Fruit fly (Drosophila melanogaster) whole organism, embryonic: ENCODE data around the gene CG2129.

Experiments
- Abd-B ChIP-seq: fragments of 200-800 bp; sonication (Bioruptor generic); optimal IDR thresholded peaks from 2 replicates; lab custom pipeline; 2018; ENCODE audit warnings: missing biosample characterization, mild to moderate bottlenecking, missing genetic modification characterization, moderate library complexity
- Awh ChIP-seq: fragments of 200-800 bp; sonication (Bioruptor generic); IDR thresholded peaks from 2 replicates; pipeline ENCODE4, ENCODE4 v1.3.6; 2022; ENCODE audit warnings: missing biosample characterization, missing genetic modification characterization
- B-H2 ChIP-seq: fragments of 200-800 bp; sonication (Bioruptor generic); optimal IDR thresholded peaks from 2 replicates; lab custom pipeline; 2018; ENCODE audit warnings: missing biosample characterization, mild to moderate bottlenecking, missing genetic modification characterization
- Bdp1 ChIP-seq: fragments of 200-800 bp; sonication (Bioruptor generic); optimal IDR thresholded peaks from 3 replicates; lab custom pipeline; 2016; ENCODE audit warnings: missing biosample characterization, missing genetic modification characterization
- CG10321 ChIP-seq: fragments of 200-800 bp; sonication (Bioruptor generic); IDR thresholded peaks from 2 replicates; pipeline ENCODE4 v1.3.6; 2022; ENCODE audit warnings: missing biosample characterization, missing genetic modification characterization
- CG10431 ChIP-seq: fragments of 200-800 bp; sonication (Bioruptor generic); optimal IDR thresholded peaks from 3 replicates; lab custom pipeline; 2018; ENCODE audit warnings: missing biosample characterization, mild to moderate bottlenecking, missing genetic modification characterization
- CG11723 ChIP-seq: fragments of 200-800 bp; sonication (Bioruptor generic); optimal IDR thresholded peaks from 2 replicates; lab custom pipeline; 2017; ENCODE audit warnings: missing biosample characterization, mild to moderate bottlenecking, missing genetic modification characterization
- CG12219 ChIP-seq: fragments of 200-800 bp; sonication (Bioruptor generic); optimal IDR thresholded peaks from 3 replicates; lab custom pipeline; 2018; ENCODE audit warnings: missing biosample characterization, mild to moderate bottlenecking, missing genetic modification characterization
- CG12769 ChIP-seq: fragments of 200-800 bp; sonication (Bioruptor generic); optimal IDR thresholded peaks from 2 replicates; lab custom pipeline; 2019; ENCODE audit warnings: missing biosample characterization, mild to moderate bottlenecking, missing genetic modification characterization, moderate library complexity
- CG13624 ChIP-seq: fragments of 200-800 bp; sonication (Bioruptor generic); optimal IDR thresholded peaks from 2 replicates; lab custom pipeline; 2016; ENCODE audit warnings: missing biosample characterization, missing genetic modification characterization
- CG14014 ChIP-seq: fragments of 200-800 bp; sonication (Bioruptor generic); IDR thresholded peaks from 2 replicates; pipeline ENCODE4 v1.3.6; 2022; ENCODE audit warnings: missing biosample characterization, missing genetic modification characterization
- CG14710 ChIP-seq: fragments of 200-800 bp; sonication (Bioruptor generic); optimal IDR thresholded peaks from 3 replicates; lab custom pipeline; 2019; ENCODE audit warnings: missing biosample characterization, mild to moderate bottlenecking, missing genetic modification characterization, moderate library complexity
- CG16813 ChIP-seq: fragments of 200-800 bp; sonication (Bioruptor generic); IDR thresholded peaks from 3 replicates; pipeline ENCODE4 v1.3.6; 2022; ENCODE audit warnings: missing biosample characterization, missing genetic modification characterization; ENCODE audit not compliant: partially characterized antibody
- CG17612 ChIP-seq: fragments of 200-800 bp; sonication (Bioruptor generic); IDR thresholded peaks from 2 replicates; pipeline ENCODE4 v1.3.6; 2022; ENCODE audit warnings: missing biosample characterization, missing genetic modification characterization
- CG2120 ChIP-seq: fragments of 200-800 bp; sonication (Bioruptor generic); optimal IDR thresholded peaks from 3 replicates; lab custom pipeline; 2016; ENCODE audit warnings: missing biosample characterization, missing genetic modification characterization
- CG2199 ChIP-seq: fragments of 200-800 bp; sonication (Bioruptor generic); IDR thresholded peaks from 3 replicates; pipeline ENCODE4 v1.3.6; 2022; ENCODE audit warnings: missing biosample characterization, missing genetic modification characterization
- CG2712 ChIP-seq: fragments of 200-800 bp; optimal IDR thresholded peaks from 3 replicates; lab custom pipeline; 2019; ENCODE audit warnings: missing biosample characterization, mild to moderate bottlenecking, missing genetic modification characterization, moderate library complexity
- CG6765 ChIP-seq: fragments of 200-800 bp; sonication (Bioruptor generic); optimal IDR thresholded peaks from 3 replicates; lab custom pipeline; 2017; ENCODE audit warnings: missing biosample characterization, mild to moderate bottlenecking, missing genetic modification characterization
- CG6854 ChIP-seq: fragments of 200-800 bp; sonication (Bioruptor generic); optimal IDR thresholded peaks from 3 replicates; lab custom pipeline; 2017; ENCODE audit warnings: missing biosample characterization, mild to moderate bottlenecking, missing genetic modification characterization
- CG7556 ChIP-seq: fragments of 200-800 bp; sonication (Bioruptor generic); optimal IDR thresholded peaks from 2 replicates; lab custom pipeline; 2017; ENCODE audit warnings: missing biosample characterization, mild to moderate bottlenecking, missing genetic modification characterization
- CG8281 ChIP-seq: fragments of 200-800 bp; sonication (Bioruptor generic); optimal IDR thresholded peaks from 2 replicates; lab custom pipeline; 2018; ENCODE audit warnings: missing biosample characterization, mild to moderate bottlenecking, missing genetic modification characterization, moderate library complexity
- CG9609 ChIP-seq: fragments of 200-800 bp; sonication (Bioruptor generic); optimal IDR thresholded peaks from 3 replicates; lab custom pipeline; 2016; ENCODE audit warnings: missing biosample characterization, missing genetic modification characterization
- D ChIP-seq, 2 experiments: fragments of 200-800 bp in 1 of 2; fragments of >200 bp in 1 of 2; sonication (Bioruptor generic) in 1 of 2; optimal IDR thresholded peaks; 2 replicates in 1 of 2; 3 replicates in 1 of 2; lab custom pipeline; 2017; ENCODE audit warnings: mild to moderate bottlenecking in 1 of 2, missing biosample characterization in 1 of 2, missing genetic modification characterization in 1 of 2, missing genetic modification reagents in 1 of 2
- D19B ChIP-seq: fragments of 200-800 bp; sonication (Bioruptor generic); optimal IDR thresholded peaks from 2 replicates; lab custom pipeline; 2017; ENCODE audit warnings: missing biosample characterization, mild to moderate bottlenecking, missing genetic modification characterization
- Dbx ChIP-seq: fragments of 200-800 bp; sonication (Bioruptor generic); IDR thresholded peaks from 3 replicates; pipeline ENCODE4 v1.3.6; 2022; ENCODE audit warnings: missing biosample characterization, missing genetic modification characterization
- Doc3 ChIP-seq: fragments of 200-800 bp; sonication (Bioruptor generic); IDR thresholded peaks from 3 replicates; pipeline ENCODE4 v1.3.6; 2022; ENCODE audit warnings: missing biosample characterization, missing genetic modification characterization; ENCODE audit not compliant: partially characterized antibody
- Dp ChIP-seq: fragments of 200-800 bp; sonication (Bioruptor generic); optimal IDR thresholded peaks from 2 replicates; lab custom pipeline; 2018; ENCODE audit warnings: missing biosample characterization, mild to moderate bottlenecking, missing genetic modification characterization, moderate library complexity
- Rx ChIP-seq: fragments of 200-800 bp; sonication (Bioruptor generic); IDR thresholded peaks from 2 replicates; pipeline ENCODE4 v1.3.6; 2022; ENCODE audit warnings: missing biosample characterization, missing genetic modification characterization
- Side ChIP-seq: fragments of 200-800 bp; sonication (Bioruptor generic); optimal IDR thresholded peaks from 2 replicates; lab custom pipeline; 2016; ENCODE audit warnings: missing biosample characterization, missing genetic modification characterization
- Stat92E ChIP-seq, 3 experiments: fragments of >200 bp in 2 of 3; fragments of 200-800 bp in 1 of 3; sonication (Bioruptor generic) in 1 of 3; optimal IDR thresholded peaks; 2 replicates each; lab custom pipeline; 2017 to 2019; ENCODE audit warnings: missing biosample characterization in 3 of 3, missing genetic modification characterization in 3 of 3, mild to moderate bottlenecking in 1 of 3, moderate library complexity in 1 of 3
- TFAM ChIP-seq: fragments of 200-800 bp; sonication (Bioruptor generic); optimal IDR thresholded peaks from 2 replicates; lab custom pipeline; 2017; ENCODE audit warnings: missing biosample characterization, missing genetic modification characterization, inconsistent platforms
- Tbp ChIP-seq: fragments of >200 bp; optimal IDR thresholded peaks from 2 replicates; lab custom pipeline; 2018; ENCODE audit warnings: missing biosample characterization, missing genetic modification characterization
- al ChIP-seq: fragments of 200-800 bp; sonication (Bioruptor generic); IDR thresholded peaks from 2 replicates; pipeline ENCODE4 v1.3.6; 2022; ENCODE audit warnings: missing biosample characterization, missing genetic modification characterization
- ato ChIP-seq: fragments of 200-800 bp; sonication (Bioruptor generic); IDR thresholded peaks from 2 replicates; pipeline ENCODE4 v1.3.6; 2022; ENCODE audit warnings: missing biosample characterization, missing genetic modification characterization; ENCODE audit not compliant: partially characterized antibody
- bcd ChIP-seq: fragments of 200-800 bp; sonication (Bioruptor generic); optimal IDR thresholded peaks from 2 replicates; lab custom pipeline; 2017; ENCODE audit warnings: missing biosample characterization, mild to moderate bottlenecking, missing genetic modification characterization
- disco-r ChIP-seq: fragments of 200-800 bp; sonication (Bioruptor generic); optimal IDR thresholded peaks from 2 replicates; lab custom pipeline; 2016; ENCODE audit warnings: missing biosample characterization, missing genetic modification characterization
- dm ChIP-seq: fragments of 200-800 bp; sonication (Bioruptor generic); optimal IDR thresholded peaks from 3 replicates; lab custom pipeline; 2016; ENCODE audit warnings: missing biosample characterization, missing genetic modification characterization
- fd102C ChIP-seq: fragments of 200-800 bp; sonication (Bioruptor generic); optimal IDR thresholded peaks from 2 replicates; lab custom pipeline; 2018; ENCODE audit warnings: missing biosample characterization, mild to moderate bottlenecking, missing genetic modification characterization, moderate library complexity
- fd96Cb ChIP-seq: fragments of 200-800 bp; sonication (Bioruptor generic); optimal IDR thresholded peaks from 2 replicates; lab custom pipeline; 2018; ENCODE audit warnings: missing biosample characterization, mild to moderate bottlenecking, missing genetic modification characterization, moderate library complexity
- kah ChIP-seq: fragments of 200-800 bp; sonication (Bioruptor generic); optimal IDR thresholded peaks from 2 replicates; lab custom pipeline; 2018; ENCODE audit warnings: missing biosample characterization, mild to moderate bottlenecking, missing genetic modification characterization
- knrl ChIP-seq: fragments of 200-800 bp; sonication (Bioruptor generic); IDR thresholded peaks from 3 replicates; pipeline ENCODE4 v1.3.6; 2022; ENCODE audit warnings: missing biosample characterization, missing genetic modification characterization; ENCODE audit not compliant: partially characterized antibody
- nerfin-1 ChIP-seq: fragments of 200-800 bp; sonication (Bioruptor generic); optimal IDR thresholded peaks from 3 replicates; lab custom pipeline; 2019; ENCODE audit warnings: missing biosample characterization, mild to moderate bottlenecking, missing genetic modification characterization, moderate library complexity
- nom ChIP-seq: fragments of 200-800 bp; sonication (Bioruptor generic); optimal IDR thresholded peaks from 2 replicates; lab custom pipeline; 2017; ENCODE audit warnings: missing biosample characterization, missing genetic modification characterization, mild to moderate bottlenecking, moderate library complexity, missing genetic modification reagents
- sens ChIP-seq: fragments of 200-800 bp; sonication (Bioruptor generic); peaks from one replicate; lab custom pipeline; 2016; ENCODE audit warnings: missing biosample characterization, missing genetic modification characterization
- sisA ChIP-seq: fragments of 200-800 bp; sonication (Bioruptor generic); IDR thresholded peaks from 2 replicates; pipeline ENCODE4 v1.3.6; 2022; ENCODE audit warnings: missing biosample characterization, missing genetic modification characterization
- slou ChIP-seq: fragments of 200-800 bp; sonication (Bioruptor generic); optimal IDR thresholded peaks from 3 replicates; lab custom pipeline; 2016; ENCODE audit warnings: missing biosample characterization, missing genetic modification characterization
- stwl ChIP-seq: fragments of 200-800 bp; sonication (Bioruptor generic); optimal IDR thresholded peaks from 3 replicates; lab custom pipeline; 2018; ENCODE audit warnings: missing biosample characterization, mild to moderate bottlenecking, missing genetic modification characterization, moderate library complexity
- tup ChIP-seq: fragments of 200-800 bp; sonication (Bioruptor generic); optimal IDR thresholded peaks from 2 replicates; lab custom pipeline; 2016; ENCODE audit warnings: missing biosample characterization, mild to moderate bottlenecking, missing genetic modification characterization, moderate library complexity
- tx ChIP-seq: fragments of 200-800 bp; sonication (Bioruptor generic); optimal IDR thresholded peaks from 2 replicates; lab custom pipeline; 2016; ENCODE audit warnings: missing biosample characterization, missing genetic modification characterization

Gene CG2129

dm6 chrX:8152718-8153117, 7.1 kb downstream of the CG2129 start, which contains the start of gene CG18262 (continued):
- TF ChIP-seq stwl (no peak), CG2120 (GFP tag; lab: Kevin White, UChicago) (peak; percentile 27), D19B (no peak), Bdp1 (no peak), kah (GFP tag; lab: Kevin White, UChicago) (no peak), dm (GFP tag; lab: Kevin White, UChicago) (no peak), CG10321 (no peak), CG7556 (GFP tag; lab: Kevin White, UChicago) (no peak), CG6854 (GFP tag; lab: Kevin White, UChicago) (no peak), tx (GFP tag; lab: Kevin White, UChicago) (no peak), B-H2 (GFP tag; lab: Kevin White, UChicago) (peak; percentile 14)

dm6 chrX:8157294-8157693, 11.7 kb downstream of the CG2129 start, which contains the start of the genes Traf6 and GIIIspla2:
TSS of gene Traf6 (minus strand) at chrX:8157386.
TSS of gene GIIIspla2 (plus strand) at chrX:8157628.
- TF ChIP-seq al (GFP tag; lab: Robert Waterston, UW), result peak; percentile 73
- no peak for TF ChIP-seq CG11723 (GFP tag; lab: Kevin White, UChicago)
- TF ChIP-seq disco-r (GFP tag; lab: Kevin White, UChicago), result peak; percentile 31
- TF ChIP-seq Awh, result no peak
- TF ChIP-seq knrl (GFP tag; lab: Robert Waterston, UW), result peak; percentile 50; the same call in 1 of the 3 replicates
- TF ChIP-seq bcd (GFP tag; lab: Kevin White, UChicago), result peak; percentile 72
- TF ChIP-seq CG13624 (GFP tag; lab: Kevin White, UChicago), result peak; percentile 56
- TF ChIP-seq TFAM (GFP tag; lab: Kevin White, UChicago), result no peak
- peak; percentile 73 for TF ChIP-seq CG14014 (GFP tag; lab: Robert Waterston, UW)
- TF ChIP-seq CG16813, result peak; percentile 44; the same call in 1 of the 3 replicates
- TF ChIP-seq ato (GFP tag; lab: Robert Waterston, UW), result no peak
- TF ChIP-seq CG9609 (GFP tag; lab: Kevin White, UChicago), result peak; percentile 59
- peak; percentile 40 for TF ChIP-seq tup
- peak; percentile 95 for TF ChIP-seq sens (GFP tag; lab: Kevin White, UChicago)
- TF ChIP-seq fd96Cb, result peak; percentile 66
- TF ChIP-seq CG10431 (GFP tag; lab: Kevin White, UChicago), result no peak
- no peak for TF ChIP-seq D (optimal IDR thresholded peaks at IDR 0.05; lab: Kevin White, UChicago)
- peak; percentile 51 for TF ChIP-seq D (GFP tag; optimal IDR thresholded peaks at IDR 0.05; lab: Kevin White, UChicago)
- TF ChIP-seq CG12219, result peak; percentile 57
- TF ChIP-seq Doc3 (GFP tag; lab: Robert Waterston, UW), result no peak
- TF ChIP-seq nerfin-1 (tag; lab: Kevin White, UChicago), result peak; percentile 48
- peak; percentile 52 for TF ChIP-seq Side (GFP tag; lab: Kevin White, UChicago)
- TF ChIP-seq CG17612, result peak; percentile 27; the same call in 1 of the 2 replicates
- peak; percentile 38 for TF ChIP-seq slou (GFP tag; lab: Kevin White, UChicago)
- TF ChIP-seq CG12769 (tag; lab: Kevin White, UChicago), result no peak
- peak; percentile 71 for TF ChIP-seq Rx (GFP tag; lab: Robert Waterston, UW)
- TF ChIP-seq Stat92E (GFP tag; optimal IDR thresholded peaks at IDR 0.05; lab: Kevin White, UChicago), result no peak
- peak; percentile 68 for TF ChIP-seq nom (GFP tag; lab: Kevin White, UChicago)
- TF ChIP-seq kah (GFP tag; lab: Kevin White, UChicago), result no peak
- TF ChIP-seq Abd-B (GFP tag; lab: Kevin White, UChicago), result peak; percentile 72
- TF ChIP-seq CG2199 (GFP tag; lab: Robert Waterston, UW), result peak; percentile 68; the same call in 1 of the 3 replicates
- TF ChIP-seq Tbp (GFP tag; lab: Kevin White, UChicago), result no peak
- peak; percentile 30 for TF ChIP-seq CG6765
- TF ChIP-seq CG8281 (tag; lab: Kevin White, UChicago), result peak; percentile 11
- TF ChIP-seq CG14710 (tag; lab: Kevin White, UChicago), result peak; percentile 84
- no peak for TF ChIP-seq fd102C (GFP tag; lab: Kevin White, UChicago)
- peak; percentile 76 for TF ChIP-seq sisA (GFP tag; lab: Robert Waterston, UW)
- peak; percentile 81 for TF ChIP-seq Dbx (GFP tag; lab: Robert Waterston, UW)
- peak; percentile 82 for TF ChIP-seq CG2712
- TF ChIP-seq Dp (GFP tag; lab: Kevin White, UChicago), result peak; percentile 54
